Fruit fly (Drosophila melanogaster) whole organism, prepupa: ENCODE measurements around the gene CG9922.

Source experiments
- CG31627 ChIP-seq: fragments of 200-800 bp; sonication (Bioruptor generic); optimal IDR thresholded peaks from 3 replicates; lab custom pipeline; 2016; ENCODE audit warnings: missing biosample characterization, missing genetic modification characterization
- cyc ChIP-seq: fragments of 200-800 bp; sonication (Bioruptor generic); optimal IDR thresholded peaks from 3 replicates; lab custom pipeline; 2016; ENCODE audit warnings: missing biosample characterization, missing genetic modification characterization
- spab ChIP-seq: fragments of 200-800 bp; sonication (Bioruptor generic); optimal IDR thresholded peaks from 2 replicates; lab custom pipeline; 2017; ENCODE audit warnings: missing biosample characterization, mild to moderate bottlenecking, missing genetic modification characterization, missing genetic modification reagents
- svp ChIP-seq: fragments of 200-800 bp; sonication (Bioruptor generic); peaks from one replicate; lab custom pipeline; 2016; ENCODE audit warnings: missing biosample characterization, missing genetic modification characterization

DNA sequence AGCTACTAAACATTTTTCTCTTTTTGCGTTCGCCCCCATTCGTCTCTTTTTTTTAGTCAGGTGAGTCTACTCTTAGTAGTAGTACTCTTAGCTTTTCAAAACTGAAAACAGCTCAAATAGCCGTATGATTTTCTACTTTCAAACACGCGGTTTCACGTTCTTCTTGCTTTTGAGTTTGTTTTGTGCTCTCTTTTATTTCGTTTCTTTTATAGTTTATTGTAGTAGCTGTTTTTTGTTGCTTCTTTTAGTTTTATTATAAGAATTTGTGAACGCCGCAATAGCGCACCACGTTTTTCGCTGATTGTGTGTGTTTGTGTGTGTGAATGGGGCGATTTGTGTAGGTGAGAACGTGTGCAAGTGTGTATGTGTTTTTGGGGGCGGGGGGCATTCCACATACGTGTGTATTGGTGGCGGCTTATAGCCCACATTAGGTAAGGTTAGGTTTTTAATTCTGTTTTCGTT is 15.2 kb upstream of the CG9922 start:
- TF ChIP-seq CG31627: no peak
- TF ChIP-seq svp (GFP tag; lab: Kevin White, UChicago): no peak
- no peak for TF ChIP-seq spab
- no peak for TF ChIP-seq cyc (GFP tag; lab: Kevin White, UChicago)
